Fruit fly (Drosophila melanogaster): ENCODE results near the gene Pebp1.

DNA sequence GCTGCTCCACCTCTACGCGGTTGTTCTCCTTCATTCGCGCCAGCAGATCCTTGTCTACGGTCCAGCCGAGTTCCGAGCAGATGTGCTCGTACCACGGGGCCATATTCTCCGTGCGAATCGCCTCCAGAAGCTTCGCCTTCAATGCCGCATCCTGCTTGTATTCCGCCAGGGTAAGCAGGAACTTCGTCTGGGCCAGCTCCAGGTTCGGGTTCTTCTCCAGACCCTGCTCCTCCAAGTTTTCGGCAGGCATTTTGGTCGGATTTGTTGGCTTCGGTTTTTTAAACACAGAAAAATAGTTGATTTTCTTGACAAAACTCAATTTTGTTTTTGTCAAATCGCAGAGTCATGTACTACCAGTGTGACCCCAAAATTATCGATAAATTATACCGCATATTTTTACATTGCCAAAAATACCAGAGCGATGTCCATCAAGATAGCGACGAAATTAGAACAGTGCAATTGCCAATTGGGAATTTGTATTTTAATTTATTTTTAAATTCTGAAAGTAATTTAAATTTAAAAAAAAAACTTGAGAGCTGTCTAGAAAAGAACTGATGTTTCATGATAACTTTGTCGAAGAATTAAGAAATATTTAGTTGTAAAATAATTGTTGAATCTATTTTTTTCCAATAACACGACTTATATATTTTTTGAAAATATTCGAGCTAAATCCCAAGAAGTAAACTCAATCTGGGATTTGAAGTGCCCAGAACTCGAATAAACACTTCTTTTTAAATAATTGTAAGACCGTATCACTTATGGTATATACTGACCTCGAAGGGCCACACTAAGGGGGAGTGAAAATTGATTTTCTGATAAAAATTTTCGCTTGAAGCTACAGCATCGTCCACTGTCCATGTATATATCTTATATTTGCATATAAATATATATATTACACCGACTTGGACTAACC lies 3.9 kb upstream of the Pebp1 start, which contains the start of the genes Rpn7 and AP-2mu:
- no peak for TF ChIP-seq ttk (optimal IDR thresholded peaks at IDR 0.05)
- no peak for TF ChIP-seq h (optimal IDR thresholded peaks at IDR 0.05)
- TF ChIP-seq psq (optimal IDR thresholded peaks at IDR 0.05), result no peak
- no peak for TF ChIP-seq Myc (optimal IDR thresholded peaks at IDR 0.05)
- TF ChIP-seq Sin3A (optimal IDR thresholded peaks at IDR 0.05), result no peak
- TF ChIP-seq insv (optimal IDR thresholded peaks at IDR 0.05), result no peak

Data from Kc167 (cell line).